Fruit fly (Drosophila melanogaster) whole organism, embryonic: ENCODE data around the gene CG1273.

ENCODE experiments used
- Blimp-1 ChIP-seq: fragments of 200-800 bp; sonication (Bioruptor generic); optimal IDR thresholded peaks from 3 replicates; lab custom pipeline; 2018; ENCODE audit warnings: missing biosample characterization, missing genetic modification characterization, mild to moderate bottlenecking, moderate library complexity, missing genetic modification reagents
- CG10462 ChIP-seq: fragments of 200-800 bp; sonication (Bioruptor generic); optimal IDR thresholded peaks from 2 replicates; lab custom pipeline; 2016; ENCODE audit warnings: missing biosample characterization, missing genetic modification characterization
- CG10565 ChIP-seq: fragments of 200-800 bp; sonication (Bioruptor generic); optimal IDR thresholded peaks from 3 replicates; lab custom pipeline; 2016; ENCODE audit warnings: missing biosample characterization, mild to moderate bottlenecking, missing genetic modification characterization
- CG14667 ChIP-seq: fragments of 200-800 bp; sonication (Bioruptor generic); IDR thresholded peaks from 2 replicates; pipeline ENCODE4 v1.3.6; 2022; ENCODE audit warnings: missing biosample characterization, missing genetic modification characterization
- CG17361 ChIP-seq: fragments of 200-800 bp; sonication (Bioruptor generic); IDR thresholded peaks from 3 replicates; pipeline ENCODE4 v1.3.6; 2022; ENCODE audit warnings: missing biosample characterization, missing genetic modification characterization
- CG18619 ChIP-seq: fragments of 200-800 bp; sonication (Bioruptor generic); optimal IDR thresholded peaks from 3 replicates; lab custom pipeline; 2017; ENCODE audit warnings: missing biosample characterization, mild to moderate bottlenecking, missing genetic modification characterization
- CG2199 ChIP-seq: fragments of 200-800 bp; sonication (Bioruptor generic); IDR thresholded peaks from 3 replicates; pipeline ENCODE4 v1.3.6; 2022; ENCODE audit warnings: missing biosample characterization, missing genetic modification characterization
- CG31224 ChIP-seq: fragments of 200-800 bp; sonication (Bioruptor generic); IDR thresholded peaks from 2 replicates; pipeline ENCODE4 v1.3.6; 2022; ENCODE audit warnings: missing biosample characterization, missing genetic modification characterization
- CG3163 ChIP-seq: fragments of 200-800 bp; sonication (Bioruptor generic); optimal IDR thresholded peaks from 3 replicates; lab custom pipeline; 2016; ENCODE audit warnings: missing biosample characterization, missing genetic modification characterization
- CG6791 ChIP-seq: fragments of 200-800 bp; sonication (Bioruptor generic); IDR thresholded peaks from 3 replicates; pipeline ENCODE4 v1.3.6; 2022; ENCODE audit warnings: missing biosample characterization, missing genetic modification characterization; ENCODE audit not compliant: partially characterized antibody
- CG6813 ChIP-seq: fragments of 200-800 bp; sonication (Bioruptor generic); optimal IDR thresholded peaks from 2 replicates; lab custom pipeline; 2017; ENCODE audit warnings: missing biosample characterization, missing genetic modification characterization, mild to moderate bottlenecking, moderate library complexity, missing genetic modification reagents
- CG6854 ChIP-seq: fragments of 200-800 bp; sonication (Bioruptor generic); optimal IDR thresholded peaks from 3 replicates; lab custom pipeline; 2017; ENCODE audit warnings: missing biosample characterization, mild to moderate bottlenecking, missing genetic modification characterization
- Ets65A ChIP-seq: fragments of 200-800 bp; sonication (Bioruptor generic); peaks from one replicate; lab custom pipeline; 2016; ENCODE audit warnings: missing biosample characterization, missing genetic modification characterization
- Gsc ChIP-seq: fragments of 200-800 bp; sonication (Bioruptor generic); IDR thresholded peaks from 2 replicates; pipeline ENCODE4 v1.3.6; 2022; ENCODE audit warnings: missing biosample characterization, missing genetic modification characterization
- HLHmδ ChIP-seq: fragments of 200-800 bp; sonication (Bioruptor generic); optimal IDR thresholded peaks from 2 replicates; lab custom pipeline; 2018; ENCODE audit warnings: missing biosample characterization, mild to moderate bottlenecking, missing genetic modification characterization, moderate library complexity
- Hey ChIP-seq: fragments of 200-800 bp; sonication (Bioruptor generic); optimal IDR thresholded peaks from 3 replicates; lab custom pipeline; 2018; ENCODE audit warnings: missing biosample characterization, mild to moderate bottlenecking, missing genetic modification characterization
- Hmr ChIP-seq: fragments of 200-800 bp; sonication (Bioruptor generic); optimal IDR thresholded peaks from 3 replicates; lab custom pipeline; 2017; ENCODE audit warnings: mild to moderate bottlenecking, missing biosample characterization, missing genetic modification reagents, missing genetic modification characterization
- Jarid2 ChIP-seq: fragments of 200-800 bp; sonication (Bioruptor generic); optimal IDR thresholded peaks from 3 replicates; lab custom pipeline; 2017; ENCODE audit warnings: mild to moderate bottlenecking, missing biosample characterization, missing genetic modification reagents, missing genetic modification characterization
- MBD-R2 ChIP-seq: fragments of 200-800 bp; sonication (Bioruptor generic); IDR thresholded peaks from 2 replicates; pipeline ENCODE4 v1.3.6; 2022; ENCODE audit warnings: missing biosample characterization, missing genetic modification characterization
- Myb ChIP-seq: fragments of 200-800 bp; sonication (Bioruptor generic); optimal IDR thresholded peaks from 2 replicates; lab custom pipeline; 2016; ENCODE audit warnings: missing biosample characterization, missing genetic modification characterization
- Opbp ChIP-seq: fragments of 200-800 bp; sonication (Bioruptor generic); IDR thresholded peaks from 3 replicates; pipeline ENCODE4 v1.3.6; 2022; ENCODE audit warnings: missing biosample characterization, missing genetic modification characterization; ENCODE audit not compliant: partially characterized antibody
- Pdp1 ChIP-seq, 2 experiments: fragments of 200-800 bp; sonication (Bioruptor generic); optimal IDR thresholded peaks; 3 replicates each; lab custom pipeline; 2016; ENCODE audit warnings: missing biosample characterization in 2 of 2, missing genetic modification characterization in 2 of 2, mild to moderate bottlenecking in 1 of 2, moderate library complexity in 1 of 2
- Rfx ChIP-seq: fragments of 200-800 bp; sonication (Bioruptor generic); IDR thresholded peaks from 2 replicates; pipeline ENCODE4 v1.3.6; 2022; ENCODE audit warnings: missing biosample characterization, missing genetic modification characterization
- Trl ChIP-seq, 3 experiments: fragments of >200 bp in 2 of 3; fragments of 200-800 bp in 1 of 3; sonication (Bioruptor generic) in 1 of 3; optimal IDR thresholded peaks; 2 replicates in 1 of 3; 3 replicates in 2 of 3; lab custom pipeline; 2016 to 2017; ENCODE audit warnings: missing biosample characterization in 1 of 3, missing genetic modification characterization in 1 of 3
- Vsx1 ChIP-seq: fragments of 200-800 bp; sonication (Bioruptor generic); optimal IDR thresholded peaks from 2 replicates; lab custom pipeline; 2017; ENCODE audit warnings: missing biosample characterization, mild to moderate bottlenecking, missing genetic modification characterization, missing genetic modification reagents
- Xrp1 ChIP-seq: fragments of 200-800 bp; sonication (Bioruptor generic); IDR thresholded peaks from 2 replicates; pipeline ENCODE4 v1.3.6; 2022; ENCODE audit warnings: missing biosample characterization, missing genetic modification characterization
- ara ChIP-seq: fragments of 200-800 bp; sonication (Bioruptor generic); IDR thresholded peaks from 2 replicates; pipeline ENCODE4 v1.3.6; 2022; ENCODE audit warnings: missing biosample characterization, missing genetic modification characterization
- bbx ChIP-seq: fragments of 200-800 bp; sonication (Bioruptor generic); IDR thresholded peaks from 2 replicates; pipeline ENCODE4 v1.3.6; 2022; ENCODE audit warnings: missing biosample characterization, missing genetic modification characterization; ENCODE audit not compliant: partially characterized antibody
- chm ChIP-seq: fragments of 200-800 bp; sonication (Bioruptor generic); IDR thresholded peaks from 2 replicates; pipeline ENCODE4 v1.3.6; 2022; ENCODE audit warnings: missing biosample characterization, missing genetic modification characterization
- ci ChIP-seq: fragments of 200-800 bp; sonication (Bioruptor generic); IDR thresholded peaks from 3 replicates; pipeline ENCODE4 v1.3.6; 2022; ENCODE audit warnings: missing biosample characterization, missing genetic modification characterization
- dm ChIP-seq: fragments of 200-800 bp; sonication (Bioruptor generic); optimal IDR thresholded peaks from 3 replicates; lab custom pipeline; 2016; ENCODE audit warnings: missing biosample characterization, missing genetic modification characterization
- exex ChIP-seq: fragments of 200-800 bp; sonication (Bioruptor generic); optimal IDR thresholded peaks from 4 replicates; lab custom pipeline; 2018; ENCODE audit warnings: missing biosample characterization, mild to moderate bottlenecking, missing genetic modification characterization, moderate library complexity
- knrl ChIP-seq: fragments of 200-800 bp; sonication (Bioruptor generic); IDR thresholded peaks from 3 replicates; pipeline ENCODE4 v1.3.6; 2022; ENCODE audit warnings: missing biosample characterization, missing genetic modification characterization; ENCODE audit not compliant: partially characterized antibody
- lab ChIP-seq: fragments of 200-800 bp; sonication (Bioruptor generic); optimal IDR thresholded peaks from 3 replicates; lab custom pipeline; 2017; ENCODE audit warnings: missing biosample characterization, missing genetic modification characterization, mild to moderate bottlenecking, moderate library complexity, missing genetic modification reagents
- oc ChIP-seq: fragments of 200-800 bp; sonication (Bioruptor generic); optimal IDR thresholded peaks from 2 replicates; lab custom pipeline; 2018; ENCODE audit warnings: missing biosample characterization, mild to moderate bottlenecking, missing genetic modification characterization, moderate library complexity
- org-1 ChIP-seq: fragments of 200-800 bp; sonication (Bioruptor generic); optimal IDR thresholded peaks from 2 replicates; lab custom pipeline; 2017; ENCODE audit warnings: missing biosample characterization, missing genetic modification characterization
- pzg ChIP-seq: fragments of 200-800 bp; sonication (Bioruptor generic); optimal IDR thresholded peaks from 3 replicates; lab custom pipeline; 2018; ENCODE audit warnings: missing biosample characterization, mild to moderate bottlenecking, missing genetic modification characterization, moderate library complexity
- repo ChIP-seq: fragments of 200-800 bp; sonication (Bioruptor generic); optimal IDR thresholded peaks from 2 replicates; lab custom pipeline; 2016; ENCODE audit warnings: missing biosample characterization, missing genetic modification characterization
- sens ChIP-seq: fragments of 200-800 bp; sonication (Bioruptor generic); peaks from one replicate; lab custom pipeline; 2016; ENCODE audit warnings: missing biosample characterization, missing genetic modification characterization
- sens-2 ChIP-seq: fragments of 200-800 bp; sonication (Bioruptor generic); IDR thresholded peaks from 2 replicates; pipeline ENCODE4 v1.3.6; 2022; ENCODE audit warnings: missing biosample characterization, missing genetic modification characterization
- sug ChIP-seq: fragments of 200-800 bp; optimal IDR thresholded peaks from 2 replicates; lab custom pipeline; 2019; ENCODE audit warnings: missing biosample characterization, mild to moderate bottlenecking, missing genetic modification characterization, moderate library complexity
- toy ChIP-seq: fragments of 200-800 bp; sonication (Bioruptor generic); IDR thresholded peaks from 2 replicates; pipeline ENCODE4 v1.3.6; 2022; ENCODE audit warnings: missing biosample characterization, missing genetic modification characterization
- vvl ChIP-seq: fragments of 200-800 bp; sonication (Bioruptor generic); IDR thresholded peaks from 2 replicates; pipeline ENCODE4 v1.3.6; 2022; ENCODE audit warnings: missing biosample characterization, missing genetic modification characterization

The CG1273 gene

dm6 chr3L:4263502-4263901 lies at the start of gene CG1273:
TSS of gene CG1273 (plus strand) at chr3L:4263719.
- TF ChIP-seq Xrp1 (GFP tag; lab: Robert Waterston, UW): 0 out of 2 replicates have a peak, but pooled peaks have one; percentile 6
- TF ChIP-seq sug (tag; lab: Kevin White, UChicago): peak; percentile 16
- TF ChIP-seq vvl (GFP tag; lab: Robert Waterston, UW): 0 out of 2 replicates have a peak, but pooled peaks have one; percentile 47
- peak; percentile 67 for TF ChIP-seq CG3163
- TF ChIP-seq Gsc: no peak
- TF ChIP-seq Myb (GFP tag; lab: Kevin White, UChicago): no peak
- TF ChIP-seq ara (GFP tag; lab: Robert Waterston, UW): peak; percentile 48; the same call in 1 of the 2 replicates
- TF ChIP-seq CG14667: no peak
- 0 out of 3 replicates have a peak, but pooled peaks have one; percentile 36 for TF ChIP-seq Opbp
- peak; percentile 28 for TF ChIP-seq Jarid2 (GFP tag; lab: Kevin White, UChicago)
- TF ChIP-seq CG10462 (GFP tag; lab: Kevin White, UChicago): peak; percentile 27
- 0 out of 3 replicates have a peak, but pooled peaks have one; percentile 9 for TF ChIP-seq ci
- peak; percentile 15; the same call in 1 of the 2 replicates for TF ChIP-seq bbx (GFP tag; lab: Robert Waterston, UW)
- TF ChIP-seq Trl (optimal IDR thresholded peaks at IDR 0.05; lab: Kevin White, UChicago): peak in 1 of 2 experiments; percentile 64
- TF ChIP-seq Trl (GFP tag; optimal IDR thresholded peaks at IDR 0.05; lab: Kevin White, UChicago): no peak
- TF ChIP-seq knrl: peak; percentile 23; the same call in 1 of the 3 replicates
- peak; percentile 15 for TF ChIP-seq HLHmδ (GFP tag; lab: Kevin White, UChicago)
- TF ChIP-seq CG17361: no peak
- TF ChIP-seq Blimp-1 (GFP tag; lab: Kevin White, UChicago): peak; percentile 76
- TF ChIP-seq oc (tag; lab: Kevin White, UChicago): peak; percentile 55
- no peak for TF ChIP-seq repo (GFP tag; lab: Kevin White, UChicago)
- TF ChIP-seq exex (tag; lab: Kevin White, UChicago): no peak
- TF ChIP-seq CG6791 (GFP tag; lab: Robert Waterston, UW): peak; percentile 47; the same call in 1 of the 3 replicates
- no peak for TF ChIP-seq pzg (GFP tag; lab: Kevin White, UChicago)
- TF ChIP-seq CG18619 (GFP tag; lab: Kevin White, UChicago): no peak
- TF ChIP-seq sens (GFP tag; lab: Kevin White, UChicago): peak; percentile 67
- peak; percentile 46; the same call in 1 of the 2 replicates for TF ChIP-seq chm (GFP tag; lab: Robert Waterston, UW)

dm6 chr3L:4215079-4215478 lies 48.4 kb upstream of the CG1273 start, which contains the start of gene Cpr64Ad:
TSS of gene Cpr64Ad (plus strand) at chr3L:4215379.
- TF ChIP-seq Ets65A (GFP tag; lab: Kevin White, UChicago) (peak; percentile 47), vvl (GFP tag; lab: Robert Waterston, UW) (0 out of 2 replicates have a peak, but pooled peaks have one; percentile 20), CG10565 (GFP tag; lab: Kevin White, UChicago) (no peak), CG6854 (GFP tag; lab: Kevin White, UChicago) (no peak), ci (no peak), CG31224 (GFP tag; lab: Robert Waterston, UW) (no peak), Rfx (GFP tag; lab: Robert Waterston, UW) (no peak; the same call in 1 of the 2 replicates)

dm6 chr3L:4219291-4220228 lies 44.0 kb upstream of the CG1273 start:
- TF ChIP-seq Hmr (GFP tag; lab: Kevin White, UChicago) (peak; percentile 6), org-1 (GFP tag; lab: Kevin White, UChicago) (peak; percentile 39), lab (GFP tag; lab: Kevin White, UChicago) (peak; percentile 32), sens-2 (0 out of 2 replicates have a peak, but pooled peaks have one; percentile 11), MBD-R2 (GFP tag; lab: Robert Waterston, UW) (0 out of 2 replicates have a peak, but pooled peaks have one; percentile 11), ara (GFP tag; lab: Robert Waterston, UW) (0 out of 2 replicates have a peak, but pooled peaks have one; percentile 24), vvl (GFP tag; lab: Robert Waterston, UW) (peak; percentile 15; the same call in 1 of the 2 replicates), Hey (tag; lab: Kevin White, UChicago) (peak; percentile 70), toy (GFP tag; lab: Robert Waterston, UW) (0 out of 2 replicates have a peak, but pooled peaks have one; percentile 17), ci (peak; percentile 37; the same call in 1 of the 3 replicates), CG2199 (GFP tag; lab: Robert Waterston, UW) (peak; percentile 68; the same call in 1 of the 3 replicates), exex (tag; lab: Kevin White, UChicago) (peak; percentile 99), dm (peak; percentile 15), CG6813 (GFP tag; lab: Kevin White, UChicago) (peak; percentile 22), Pdp1 (GFP tag; optimal IDR thresholded peaks at IDR 0.05; lab: Kevin White, UChicago) (peak in 1 of 2 experiments; percentile 35), Vsx1 (peak; percentile 72)
